Fruit fly (Drosophila melanogaster): Measurements from ENCODE around the gene CG12708.

CG12708 gene

DNA sequence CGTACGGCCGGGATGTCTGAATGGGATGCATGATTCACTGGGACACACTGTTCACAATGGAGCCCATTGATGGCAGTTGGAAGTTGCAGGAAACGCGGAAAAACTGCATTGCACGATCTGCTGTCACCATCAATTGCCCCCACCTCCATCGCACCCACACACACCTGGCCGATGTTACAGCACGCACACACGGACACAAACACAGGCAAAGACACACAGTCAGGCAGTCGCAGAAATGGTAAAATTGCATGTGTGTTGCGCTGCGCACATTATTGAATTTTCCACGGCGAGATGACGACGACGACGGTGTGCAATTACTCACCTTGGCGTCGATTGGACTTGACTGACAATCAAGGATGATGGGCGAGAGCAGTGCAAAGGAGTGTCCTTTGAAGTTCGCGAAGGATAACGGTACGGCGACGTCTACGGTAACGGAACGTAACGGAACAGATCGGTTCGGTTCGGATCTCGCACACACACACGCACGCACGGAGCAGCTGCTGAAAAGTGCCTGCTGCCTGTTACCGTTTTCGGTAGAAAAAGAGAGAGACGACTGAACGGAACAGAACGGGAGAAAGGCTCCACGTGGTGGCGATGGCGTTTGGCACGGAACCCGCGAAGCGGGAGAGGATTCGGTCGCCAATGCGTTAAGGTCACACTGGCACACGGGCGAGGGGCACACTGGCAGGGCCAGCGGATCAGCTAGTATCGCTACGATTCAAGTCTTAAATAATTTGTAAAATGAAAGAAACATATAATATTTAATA lies 34.9 kb downstream of the CG12708 start, which contains the start of the genes CG9281 and CG15601 (continued):
- TF ChIP-seq CG17359 (tag; optimal IDR thresholded peaks at IDR 0.05) (no peak), Ets97D (GFP tag; optimal IDR thresholded peaks at IDR 0.05) (peak; percentile 22), lola (GFP tag; optimal IDR thresholded peaks at IDR 0.05) (no peak), Adf1 (GFP tag; IDR thresholded peaks at IDR 0.05) (0 out of 2 replicates have a peak, but pooled peaks have one; percentile 13), Taf1 (GFP tag; IDR thresholded peaks at IDR 0.05) (no peak), vfl (GFP tag; optimal IDR thresholded peaks at IDR 0.05) (no peak), CG10979 (tag; optimal IDR thresholded peaks at IDR 0.05) (no peak), amos (GFP tag; IDR thresholded peaks at IDR 0.05; ENCODE audit: partially characterized antibody) (peak; percentile 50), h (optimal IDR thresholded peaks at IDR 0.05) (no peak), CG7357 (GFP tag; IDR thresholded peaks at IDR 0.05) (no peak), Opbp (GFP tag; IDR thresholded peaks at IDR 0.05; ENCODE audit: partially characterized antibody) (peak; percentile 52; the same call in 2 of the 3 replicates), CG7372 (GFP tag; IDR thresholded peaks at IDR 0.05) (no peak), ken (GFP tag; IDR thresholded peaks at IDR 0.05) (no peak), chinmo (GFP tag; IDR thresholded peaks at IDR 0.05; ENCODE audit: partially characterized antibody) (no peak), lilli (GFP tag; optimal IDR thresholded peaks at IDR 0.05) (no peak), Sin3A (optimal IDR thresholded peaks at IDR 0.05) (peak; percentile 23), sug (tag; optimal IDR thresholded peaks at IDR 0.05) (peak; percentile 9), CG15601 (tag; optimal IDR thresholded peaks at IDR 0.05) (peak; percentile 63), Neu2 (GFP tag; optimal IDR thresholded peaks at IDR 0.05; ENCODE audit: borderline replicate concordance) (no peak), CG4617 (GFP tag; optimal IDR thresholded peaks at IDR 0.05; ENCODE audit: borderline replicate concordance) (peak; percentile 49), CG12299 (tag; optimal IDR thresholded peaks at IDR 0.05) (no peak), jing (GFP tag; optimal IDR thresholded peaks at IDR 0.05) (no peak), nmo (GFP tag; optimal IDR thresholded peaks at IDR 0.05) (peak; percentile 42), nom (GFP tag; optimal IDR thresholded peaks at IDR 0.05) (no peak), pnt (GFP tag; optimal IDR thresholded peaks at IDR 0.05) (no peak), PHDP (tag; optimal IDR thresholded peaks at IDR 0.05) (no peak), Side (GFP tag; optimal IDR thresholded peaks at IDR 0.05) (no peak), Sry-β (GFP tag; optimal IDR thresholded peaks at IDR 0.05) (no peak), Stat92E (GFP tag; optimal IDR thresholded peaks at IDR 0.05) (no peak), stc (GFP tag; IDR thresholded peaks at IDR 0.05) (no peak), CG18476 (GFP tag; optimal IDR thresholded peaks at IDR 0.05) (no peak), CG4707 (GFP tag; optimal IDR thresholded peaks at IDR 0.05) (no peak), so (GFP tag; IDR thresholded peaks at IDR 0.05) (no peak), pros (GFP tag; optimal IDR thresholded peaks at IDR 0.05) (no peak), CG3407 (GFP tag; optimal IDR thresholded peaks at IDR 0.05) (no peak), CG10366 (GFP tag; IDR thresholded peaks at IDR 0.05) (no peak), CG16779 (GFP tag; IDR thresholded peaks at IDR 0.05) (no peak), zfh1 (GFP tag; IDR thresholded peaks at IDR 0.05) (peak; percentile 47; the same call in 1 of the 3 replicates), Hr39 (optimal IDR thresholded peaks at IDR 0.05) (no peak), CG8359 (GFP tag; optimal IDR thresholded peaks at IDR 0.05; ENCODE audit: borderline replicate concordance) (no peak), CG9609 (GFP tag; optimal IDR thresholded peaks at IDR 0.05) (no peak), Atf-2 (GFP tag; optimal IDR thresholded peaks at IDR 0.05) (no peak), pho (GFP tag; optimal IDR thresholded peaks at IDR 0.05) (no peak), B-H1 (GFP tag; IDR thresholded peaks at IDR 0.05) (no peak), ab (GFP tag; optimal IDR thresholded peaks at IDR 0.05) (no peak), Mes4 (GFP tag; optimal IDR thresholded peaks at IDR 0.05) (no peak), Deaf1 (tag; optimal IDR thresholded peaks at IDR 0.05) (peak; percentile 67), nerfin-2 (GFP tag; IDR thresholded peaks at IDR 0.05; ENCODE audit: partially characterized antibody) (no peak), CG33213 (GFP tag; optimal IDR thresholded peaks at IDR 0.05) (peak; percentile 10), cg (GFP tag; optimal IDR thresholded peaks at IDR 0.05) (peak; percentile 93)
